Fruit fly (Drosophila melanogaster): Measurements from ENCODE around the gene DIP-epsilon.

DIP-epsilon gene

dm6 chr2L:6448334-6448703 is 37.2 kb upstream of the DIP-epsilon start, which contains the start of gene Acox3:
TSS of gene Acox3 (minus strand) at chr2L:6448403.
- TF ChIP-seq bab1 (GFP tag; optimal IDR thresholded peaks at IDR 0.05), result peak; percentile 22
- no peak for TF ChIP-seq pad (GFP tag; optimal IDR thresholded peaks at IDR 0.05)
- no peak for TF ChIP-seq CG14711 (tag; optimal IDR thresholded peaks at IDR 0.05)
- TF ChIP-seq Hr96 (GFP tag; optimal IDR thresholded peaks at IDR 0.05), result no peak
- no peak for TF ChIP-seq CG7045 (GFP tag; optimal IDR thresholded peaks at IDR 0.05)
- TF ChIP-seq CG33017 (tag; optimal IDR thresholded peaks at IDR 0.05), result no peak
- TF ChIP-seq Crg-1 (GFP tag; optimal IDR thresholded peaks at IDR 0.05), result no peak
- TF ChIP-seq ovo (GFP tag; optimal IDR thresholded peaks at IDR 0.05), result no peak

dm6 chr2L:6447581-6448333 is 36.6 kb upstream of the DIP-epsilon start:
- TF ChIP-seq Crg-1 (GFP tag; optimal IDR thresholded peaks at IDR 0.05) (no peak), bab1 (GFP tag; optimal IDR thresholded peaks at IDR 0.05) (no peak), CG7101 (tag; optimal IDR thresholded peaks at IDR 0.05) (peak; percentile 30), toe (GFP tag; optimal IDR thresholded peaks at IDR 0.05) (no peak), ovo (GFP tag; optimal IDR thresholded peaks at IDR 0.05) (no peak), CG12768 (GFP tag; optimal IDR thresholded peaks at IDR 0.05) (peak; percentile 90), CG14711 (tag; optimal IDR thresholded peaks at IDR 0.05) (no peak), Clk (GFP tag; optimal IDR thresholded peaks at IDR 0.05) (no peak), cic (GFP tag; optimal IDR thresholded peaks at IDR 0.05) (peak; percentile 61), CG1620 (GFP tag; optimal IDR thresholded peaks at IDR 0.05) (no peak), CG33017 (tag; optimal IDR thresholded peaks at IDR 0.05) (no peak), cnc (optimal IDR thresholded peaks at IDR 0.05) (no peak), pad (GFP tag; optimal IDR thresholded peaks at IDR 0.05) (no peak), tj (GFP tag; optimal IDR thresholded peaks at IDR 0.05) (no peak), CG7045 (GFP tag; optimal IDR thresholded peaks at IDR 0.05) (peak; percentile 26), Mnt (GFP tag; optimal IDR thresholded peaks at IDR 0.05) (peak; percentile 43), Hr96 (GFP tag; optimal IDR thresholded peaks at IDR 0.05) (peak; percentile 56), CG11617 (GFP tag; optimal IDR thresholded peaks at IDR 0.05) (peak; percentile 14), CG5204 (GFP tag; optimal IDR thresholded peaks at IDR 0.05) (no peak), kay (GFP tag; ENCODE audit: borderline replicate concordance) (no peak)

- no peak for TF ChIP-seq CG7045 (GFP tag; optimal IDR thresholded peaks at IDR 0.05)
- TF ChIP-seq ovo (GFP tag; optimal IDR thresholded peaks at IDR 0.05), result no peak
- TF ChIP-seq Clk (GFP tag; optimal IDR thresholded peaks at IDR 0.05), result no peak
- TF ChIP-seq kay (GFP tag; ENCODE audit: borderline replicate concordance), result peak; percentile 80
Measured at dm6 chr2L:6426329-6426728, 15.2 kb upstream of the DIP-epsilon start.

- TF ChIP-seq Hr96 (GFP tag; optimal IDR thresholded peaks at IDR 0.05), result no peak
- no peak for TF ChIP-seq CG7101 (tag; optimal IDR thresholded peaks at IDR 0.05)
- TF ChIP-seq kay (GFP tag; ENCODE audit: borderline replicate concordance), result no peak
- no peak for TF ChIP-seq CG11617 (GFP tag; optimal IDR thresholded peaks at IDR 0.05)
- TF ChIP-seq cnc (optimal IDR thresholded peaks at IDR 0.05), result no peak
- TF ChIP-seq CG5204 (GFP tag; optimal IDR thresholded peaks at IDR 0.05), result no peak
- peak; percentile 41 for TF ChIP-seq Mnt (GFP tag; optimal IDR thresholded peaks at IDR 0.05)
- TF ChIP-seq pad (GFP tag; optimal IDR thresholded peaks at IDR 0.05), result no peak
- TF ChIP-seq CG7045 (GFP tag; optimal IDR thresholded peaks at IDR 0.05), result no peak
- no peak for TF ChIP-seq toe (GFP tag; optimal IDR thresholded peaks at IDR 0.05)
- TF ChIP-seq ovo (GFP tag; optimal IDR thresholded peaks at IDR 0.05), result no peak
- TF ChIP-seq CG12768 (GFP tag; optimal IDR thresholded peaks at IDR 0.05), result no peak
- TF ChIP-seq CG14711 (tag; optimal IDR thresholded peaks at IDR 0.05), result no peak
- TF ChIP-seq tj (GFP tag; optimal IDR thresholded peaks at IDR 0.05), result peak; percentile 57
- TF ChIP-seq Clk (GFP tag; optimal IDR thresholded peaks at IDR 0.05), result no peak
- TF ChIP-seq Crg-1 (GFP tag; optimal IDR thresholded peaks at IDR 0.05), result no peak
- no peak for TF ChIP-seq cic (GFP tag; optimal IDR thresholded peaks at IDR 0.05)
- TF ChIP-seq bab1 (GFP tag; optimal IDR thresholded peaks at IDR 0.05), result peak; percentile 8
Measured at dm6 chr2L:6424198-6424597, 13.1 kb upstream of the DIP-epsilon start, which contains the start of gene Fic. TSS of gene Fic (plus strand) at chr2L:6424336.

dm6 chr2L:6423148-6423547 is 12.0 kb upstream of the DIP-epsilon start, which contains the start of gene Tig:
TSS of gene Tig (minus strand) at chr2L:6423310.
- TF ChIP-seq Crg-1 (GFP tag; optimal IDR thresholded peaks at IDR 0.05), result no peak
- TF ChIP-seq CG14711 (tag; optimal IDR thresholded peaks at IDR 0.05), result no peak
- no peak for TF ChIP-seq Clk (GFP tag; optimal IDR thresholded peaks at IDR 0.05)
- TF ChIP-seq kay (GFP tag; ENCODE audit: borderline replicate concordance), result no peak
- no peak for TF ChIP-seq cnc (optimal IDR thresholded peaks at IDR 0.05)
- TF ChIP-seq bab1 (GFP tag; optimal IDR thresholded peaks at IDR 0.05), result no peak
- TF ChIP-seq Mnt (GFP tag; optimal IDR thresholded peaks at IDR 0.05), result no peak
- no peak for TF ChIP-seq CG5204 (GFP tag; optimal IDR thresholded peaks at IDR 0.05)
- no peak for TF ChIP-seq pad (GFP tag; optimal IDR thresholded peaks at IDR 0.05)
- TF ChIP-seq ovo (GFP tag; optimal IDR thresholded peaks at IDR 0.05), result no peak
- no peak for TF ChIP-seq Hr96 (GFP tag; optimal IDR thresholded peaks at IDR 0.05)
- TF ChIP-seq CG1620 (GFP tag; optimal IDR thresholded peaks at IDR 0.05), result no peak
- no peak for TF ChIP-seq cic (GFP tag; optimal IDR thresholded peaks at IDR 0.05)
- TF ChIP-seq CG33017 (tag; optimal IDR thresholded peaks at IDR 0.05), result no peak
- TF ChIP-seq CG7101 (tag; optimal IDR thresholded peaks at IDR 0.05), result no peak
- TF ChIP-seq tj (GFP tag; optimal IDR thresholded peaks at IDR 0.05), result no peak
- no peak for TF ChIP-seq CG7045 (GFP tag; optimal IDR thresholded peaks at IDR 0.05)

dm6 chr2L:6422488-6422887 is 11.4 kb upstream of the DIP-epsilon start:
- TF ChIP-seq CG1620 (GFP tag; optimal IDR thresholded peaks at IDR 0.05), result no peak
- TF ChIP-seq CG7101 (tag; optimal IDR thresholded peaks at IDR 0.05), result no peak
- TF ChIP-seq Clk (GFP tag; optimal IDR thresholded peaks at IDR 0.05), result no peak

Measured in whole organism, adult.